Worm (Caenorhabditis elegans) whole organism, L1 larva: ENCODE data around the gene ZK829.3.

Source experiments
- C04F5.9 ChIP-seq: sonication (generic microtip); optimal IDR thresholded peaks from 2 replicates; lab custom pipeline; 2016; ENCODE audit warnings: missing genetic modification characterization, missing compliant biosample characterization
- C16A3.4 ChIP-seq: fragments of 150-350 bp; optimal IDR thresholded peaks from 2 replicates; lab custom pipeline; 2014; ENCODE audit warnings: missing biosample characterization, missing genetic modification characterization
- aha-1 ChIP-seq: fragments of 150-350 bp; optimal IDR thresholded peaks from 2 replicates; lab custom pipeline; 2014; ENCODE audit warnings: missing biosample characterization, missing genetic modification characterization
- alr-1 ChIP-seq: fragments of 200-800 bp; sonication (Bioruptor generic); optimal IDR thresholded peaks from 2 replicates; lab custom pipeline; 2018; ENCODE audit warnings: borderline replicate concordance, mild to moderate bottlenecking, missing genetic modification characterization, missing compliant biosample characterization
- ceh-82 ChIP-seq, 3 experiments: fragments of 150-350 bp in 1 of 3; sonication (generic microtip) in 2 of 3; optimal IDR thresholded peaks; 2 replicates each; lab custom pipeline; 2014 to 2017; ENCODE audit warnings: missing biosample characterization in 3 of 3, missing genetic modification characterization in 3 of 3
- ceh-90 ChIP-seq: sonication (generic microtip); optimal IDR thresholded peaks from 2 replicates; lab custom pipeline; 2016; ENCODE audit warnings: missing genetic modification characterization, missing compliant biosample characterization
- dpl-1 ChIP-seq, 3 experiments: fragments of 150-350 bp in 2 of 3; sonication (generic microtip) in 1 of 3; optimal IDR thresholded peaks; 2 replicates each; lab custom pipeline; 2014 to 2017; ENCODE audit warnings: missing biosample characterization in 3 of 3, missing genetic modification characterization in 3 of 3, missing genetic modification reagents in 3 of 3
- dsc-1 ChIP-seq: sonication (generic microtip); optimal IDR thresholded peaks from 2 replicates; lab custom pipeline; 2016; ENCODE audit warnings: mild to moderate bottlenecking, missing genetic modification characterization, missing compliant biosample characterization
- elt-2 ChIP-seq: sonication (generic microtip); optimal IDR thresholded peaks from 2 replicates; lab custom pipeline; 2016; ENCODE audit warnings: missing genetic modification characterization, mild to moderate bottlenecking, inconsistent platforms, missing compliant biosample characterization, missing genetic modification reagents
- fkh-4 ChIP-seq: sonication (generic microtip); optimal IDR thresholded peaks from 2 replicates; lab custom pipeline; 2016; ENCODE audit warnings: missing compliant biosample characterization, missing genetic modification characterization, borderline replicate concordance
- fkh-8 ChIP-seq: sonication (generic microtip); optimal IDR thresholded peaks from 2 replicates; lab custom pipeline; 2016; ENCODE audit warnings: mild to moderate bottlenecking, missing genetic modification characterization, missing compliant biosample characterization
- hlh-17 ChIP-seq: fragments of 200-800 bp; sonication (Bioruptor generic); optimal IDR thresholded peaks from 2 replicates; lab custom pipeline; 2018; ENCODE audit warnings: missing genetic modification characterization, mild to moderate bottlenecking, missing compliant biosample characterization, moderate library complexity, borderline replicate concordance
- hpl-2 ChIP-seq: fragments of 150-350 bp; optimal IDR thresholded peaks from 2 replicates; lab custom pipeline; 2014; ENCODE audit warnings: missing biosample characterization, missing genetic modification reagents, missing genetic modification characterization
- lin-35 ChIP-seq, 2 experiments: fragments of 150-350 bp; optimal IDR thresholded peaks; 2 replicates each; lab custom pipeline; 2014; ENCODE audit warnings: missing biosample characterization in 2 of 2, missing genetic modification characterization in 2 of 2, missing genetic modification reagents in 2 of 2
- lin-39 ChIP-seq: fragments of 150-350 bp; optimal IDR thresholded peaks from 2 replicates; lab custom pipeline; 2014; ENCODE audit warnings: missing biosample characterization, missing genetic modification reagents, missing genetic modification characterization
- mab-9 ChIP-seq: fragments of 200-800 bp; sonication (Bioruptor generic); IDR thresholded peaks from 2 replicates; pipeline ENCODE4 v1.3.6; 2022; ENCODE audit warnings: missing genetic modification reagents, missing genetic modification characterization, missing compliant biosample characterization
- mdl-1 ChIP-seq, 2 experiments: fragments of 150-350 bp; optimal IDR thresholded peaks; 2 replicates each; lab custom pipeline; 2014 to 2017; ENCODE audit warnings: missing biosample characterization in 2 of 2, missing genetic modification characterization in 2 of 2, inconsistent platforms in 1 of 2
- mef-2 ChIP-seq: fragments of 150-350 bp; optimal IDR thresholded peaks from 2 replicates; lab custom pipeline; 2014; ENCODE audit warnings: missing biosample characterization, missing genetic modification characterization
- mep-1 ChIP-seq: fragments of 150-350 bp; optimal IDR thresholded peaks from 2 replicates; lab custom pipeline; 2014; ENCODE audit warnings: missing biosample characterization, missing genetic modification characterization
- nhr-19 ChIP-seq: fragments of 200-800 bp; sonication (Bioruptor generic); conservative IDR thresholded peaks from 2 replicates; pipeline ENCODE4 v1.3.6; 2022; ENCODE audit warnings: missing genetic modification characterization, missing compliant biosample characterization
- nhr-20 ChIP-seq: sonication (generic microtip); optimal IDR thresholded peaks from 2 replicates; lab custom pipeline; 2016; ENCODE audit warnings: mild to moderate bottlenecking, missing genetic modification characterization, missing compliant biosample characterization
- nhr-28 ChIP-seq: fragments of 150-350 bp; optimal IDR thresholded peaks from 2 replicates; lab custom pipeline; 2014; ENCODE audit warnings: missing biosample characterization, missing genetic modification characterization
- nhr-47 ChIP-seq: sonication (generic microtip); optimal IDR thresholded peaks from 2 replicates; lab custom pipeline; 2016; ENCODE audit warnings: mild to moderate bottlenecking, missing genetic modification characterization, moderate library complexity, missing compliant biosample characterization
- nhr-71 ChIP-seq: sonication (generic microtip); optimal IDR thresholded peaks from 2 replicates; lab custom pipeline; 2016; ENCODE audit warnings: mild to moderate bottlenecking, missing genetic modification characterization, moderate library complexity, missing compliant biosample characterization
- nhr-76 ChIP-seq: sonication (generic microtip); optimal IDR thresholded peaks from 2 replicates; lab custom pipeline; 2017; ENCODE audit warnings: missing biosample characterization, missing genetic modification characterization
- nhr-85 ChIP-seq: sonication (generic microtip); peaks from one replicate; lab custom pipeline; 2016; ENCODE audit warnings: missing genetic modification characterization, inconsistent platforms, missing compliant biosample characterization
- pqm-1 ChIP-seq: sonication (generic microtip); optimal IDR thresholded peaks from 3 replicates; lab custom pipeline; 2017; ENCODE audit warnings: missing biosample characterization, missing genetic modification characterization
- snpc-4 ChIP-seq: fragments of 150-350 bp; optimal IDR thresholded peaks from 2 replicates; lab custom pipeline; 2014; ENCODE audit warnings: missing biosample characterization, missing genetic modification characterization
- sox-4 ChIP-seq: sonication (generic microtip); optimal IDR thresholded peaks from 2 replicates; lab custom pipeline; 2016; ENCODE audit warnings: missing genetic modification characterization, missing compliant biosample characterization
- swsn-7 ChIP-seq: sonication (generic microtip); optimal IDR thresholded peaks from 2 replicates; lab custom pipeline; 2016; ENCODE audit warnings: missing genetic modification characterization, missing compliant biosample characterization
- unc-130 ChIP-seq: fragments of 150-350 bp; optimal IDR thresholded peaks from 2 replicates; lab custom pipeline; 2017; ENCODE audit warnings: missing biosample characterization, missing genetic modification characterization, inconsistent platforms
- unc-30 ChIP-seq: sonication (generic microtip); optimal IDR thresholded peaks from 2 replicates; lab custom pipeline; 2017; ENCODE audit warnings: missing biosample characterization, missing genetic modification characterization
- unc-62 ChIP-seq: fragments of 150-350 bp; optimal IDR thresholded peaks from 2 replicates; lab custom pipeline; 2014; ENCODE audit warnings: missing biosample characterization, missing genetic modification reagents, missing genetic modification characterization
- vab-15 ChIP-seq: sonication (generic microtip); optimal IDR thresholded peaks from 2 replicates; lab custom pipeline; 2017; ENCODE audit warnings: missing genotype, mild to moderate bottlenecking, missing genetic modification characterization, missing compliant biosample characterization
- xbp-1 ChIP-seq: sonication (generic microtip); optimal IDR thresholded peaks from 2 replicates; lab custom pipeline; 2016; ENCODE audit warnings: missing genetic modification characterization, missing compliant biosample characterization
- zag-1 ChIP-seq: fragments of 150-350 bp; optimal IDR thresholded peaks from 2 replicates; lab custom pipeline; 2014; ENCODE audit warnings: missing biosample characterization, missing genetic modification characterization
- zip-4 ChIP-seq: fragments of 200-800 bp; sonication (Bioruptor generic); optimal IDR thresholded peaks from 2 replicates; lab custom pipeline; 2018; ENCODE audit warnings: mild to moderate bottlenecking, missing genetic modification characterization, moderate library complexity, missing compliant biosample characterization

The ZK829.3 gene

DNA sequence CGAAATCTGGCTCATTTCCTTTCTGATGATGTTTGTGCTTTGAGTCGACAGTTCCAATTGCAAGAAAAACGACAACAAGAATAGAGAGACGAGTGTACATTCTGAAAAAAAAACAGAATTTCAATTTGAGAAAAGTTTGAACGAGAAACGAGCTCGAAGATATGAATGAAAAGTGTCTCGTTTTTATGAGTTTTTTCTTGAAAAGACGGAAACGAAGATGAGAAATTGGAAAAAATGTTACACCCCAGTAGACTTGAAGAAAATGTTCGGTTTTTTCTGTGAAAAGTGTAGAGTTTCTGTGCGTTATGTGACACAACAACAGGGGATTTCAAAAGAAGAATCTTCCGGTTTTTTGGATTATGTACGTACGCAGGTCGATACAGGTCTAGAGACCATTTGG lies 22.4 kb downstream of the ZK829.3 start, which contains the start of gene srlf-31:
TSS of gene srlf-31 (minus strand) at position 101 of the 400 bp plus-strand sequence.
- no peak for TF ChIP-seq dpl-1 (GFP tag; optimal IDR thresholded peaks at IDR 0.05; lab: Kevin White, UChicago)
- TF ChIP-seq nhr-19 (GFP tag; lab: Robert Waterston, UW), result no peak

DNA sequence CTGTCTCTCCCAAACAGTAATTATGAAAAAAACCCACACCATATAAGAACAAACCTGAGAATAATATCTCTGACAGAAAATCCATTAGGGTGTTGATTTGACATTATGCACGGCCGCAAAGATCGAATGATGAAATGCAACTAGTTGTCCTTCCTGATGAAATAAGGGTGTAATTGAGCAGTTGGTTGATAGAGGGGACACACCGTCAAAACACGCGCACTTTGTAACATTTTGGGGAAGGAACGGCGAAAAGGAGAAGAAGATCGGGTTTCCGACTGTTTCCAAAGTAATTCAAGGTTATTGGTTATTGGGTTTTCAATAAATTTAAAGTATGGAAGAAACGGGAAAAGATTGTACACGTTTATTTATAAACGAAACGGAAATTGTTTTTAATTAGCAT lies 23.5 kb downstream of the ZK829.3 start, which contains the start of gene ZK822.1:
TSS of gene ZK822.1 (minus strand) at position 121 of the 400 bp plus-strand sequence.
- TF ChIP-seq mab-9 (GFP tag; lab: Robert Waterston, UW), result no peak
- TF ChIP-seq ceh-90 (tag; lab: Kevin White, UChicago), result no peak
- no peak for TF ChIP-seq alr-1
- TF ChIP-seq vab-15 (tag; lab: Kevin White, UChicago), result no peak
- no peak for TF ChIP-seq hlh-17 (GFP tag; lab: Kevin White, UChicago)
- no peak for TF ChIP-seq aha-1 (tag; lab: Kevin White, UChicago)
- no peak for TF ChIP-seq fkh-8
- no peak for TF ChIP-seq dsc-1
- no peak for TF ChIP-seq nhr-28 (tag; lab: Kevin White, UChicago)
- TF ChIP-seq fkh-4 (tag; lab: Kevin White, UChicago), result no peak
- TF ChIP-seq nhr-76 (tag; lab: Kevin White, UChicago), result no peak
- TF ChIP-seq lin-35 (GFP tag; optimal IDR thresholded peaks at IDR 0.05; lab: Kevin White, UChicago), result no peak

DNA sequence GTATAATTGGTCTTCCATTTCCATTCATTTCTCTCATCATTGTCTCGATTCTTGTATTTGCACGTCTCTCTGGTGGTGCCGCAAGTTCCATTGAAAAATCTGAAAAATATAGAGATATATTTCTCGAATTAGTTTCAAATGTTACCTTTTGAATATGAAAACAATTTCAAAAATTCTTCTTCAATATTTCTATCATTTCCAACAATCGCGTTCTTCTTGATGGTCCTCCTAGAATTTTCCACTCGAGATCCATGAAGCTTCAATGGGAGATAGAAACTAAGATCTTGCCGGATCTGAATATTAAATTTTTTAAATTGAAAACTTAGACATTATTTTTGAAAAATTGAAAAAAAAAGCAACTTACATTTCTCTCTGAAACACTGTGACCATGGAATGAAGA lies 26.5 kb downstream of the ZK829.3 start:
- no peak for TF ChIP-seq mdl-1 (tag; optimal IDR thresholded peaks at IDR 0.05; lab: Kevin White, UChicago)
- TF ChIP-seq pqm-1 (tag; lab: Kevin White, UChicago), result no peak
- no peak for TF ChIP-seq mep-1 (tag; lab: Kevin White, UChicago)
- TF ChIP-seq xbp-1 (tag; lab: Kevin White, UChicago), result no peak
- TF ChIP-seq unc-30 (tag; lab: Kevin White, UChicago), result no peak
- no peak for TF ChIP-seq C04F5.9 (tag; lab: Kevin White, UChicago)
- no peak for TF ChIP-seq hpl-2 (GFP tag; lab: Kevin White, UChicago)
- TF ChIP-seq ceh-90 (tag; lab: Kevin White, UChicago), result no peak
- TF ChIP-seq dsc-1, result no peak
- TF ChIP-seq unc-62 (GFP tag; lab: Kevin White, UChicago), result no peak
- TF ChIP-seq lin-39 (tag; lab: Kevin White, UChicago), result no peak
- no peak for TF ChIP-seq mef-2 (tag; lab: Kevin White, UChicago)
- TF ChIP-seq nhr-28 (tag; lab: Kevin White, UChicago), result no peak
- TF ChIP-seq sox-4 (tag; lab: Kevin White, UChicago), result no peak
- no peak for TF ChIP-seq zag-1 (tag; lab: Kevin White, UChicago)
- no peak for TF ChIP-seq swsn-7 (tag; lab: Kevin White, UChicago)

DNA sequence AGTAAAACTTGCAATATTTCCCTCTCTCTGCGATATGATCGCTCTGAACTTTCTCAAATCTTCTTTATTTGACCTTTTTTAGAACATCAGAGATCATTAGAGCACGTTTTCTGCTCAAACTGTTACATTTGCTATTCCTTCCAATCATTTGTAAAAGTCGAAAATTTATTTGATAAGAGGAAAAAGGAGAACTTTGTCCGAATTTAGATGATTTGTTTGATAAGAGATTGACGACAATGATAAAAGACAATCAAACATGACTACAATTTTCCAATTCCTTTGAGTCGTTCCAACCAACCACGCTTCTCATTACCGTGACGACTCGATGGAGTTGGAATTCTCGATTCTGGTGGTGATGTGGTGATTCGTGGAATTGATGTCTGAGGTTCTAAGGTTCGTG lies 27.6 kb downstream of the ZK829.3 start:
- TF ChIP-seq elt-2 (tag; lab: Kevin White, UChicago) (peak; percentile 51), nhr-28 (tag; lab: Kevin White, UChicago) (no peak), nhr-71 (tag; lab: Kevin White, UChicago) (no peak)
- TF ChIP-seq, all 84 proteins: peak for 1

DNA sequence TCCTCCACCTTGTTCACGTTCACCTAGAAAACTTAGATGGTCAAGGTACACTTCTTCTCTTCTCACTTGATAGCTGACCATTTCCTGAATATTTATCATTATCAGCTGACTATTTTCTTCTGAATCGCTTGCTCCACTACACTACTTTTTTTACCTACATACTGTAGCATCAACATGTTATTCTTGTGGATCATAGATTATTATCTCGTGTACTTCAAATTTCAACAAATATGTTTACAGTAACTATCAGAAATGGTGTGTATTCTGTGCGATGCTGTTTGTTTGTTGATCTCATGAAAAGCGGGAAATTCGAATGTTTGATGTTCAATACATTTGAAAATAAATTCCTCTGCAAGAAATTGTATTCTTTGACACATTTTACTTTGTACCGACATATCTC lies 28.6 kb downstream of the ZK829.3 start, which contains the start of gene ZK822.10:
TSS of gene ZK822.10 (plus strand) at position 231 of the 400 bp plus-strand sequence.
- no peak for TF ChIP-seq dpl-1 (GFP tag; optimal IDR thresholded peaks at IDR 0.05; lab: Kevin White, UChicago)
- no peak for TF ChIP-seq unc-130
- no peak for TF ChIP-seq mdl-1 (tag; optimal IDR thresholded peaks at IDR 0.05; lab: Kevin White, UChicago)
- no peak for TF ChIP-seq nhr-47 (tag; lab: Kevin White, UChicago)
- TF ChIP-seq nhr-85 (tag; lab: Kevin White, UChicago), result peak; percentile 55
- TF ChIP-seq nhr-20 (tag; lab: Kevin White, UChicago), result peak; percentile 35
- TF ChIP-seq C16A3.4 (tag; lab: Kevin White, UChicago), result peak; percentile 9
- no peak for TF ChIP-seq sox-4 (tag; lab: Kevin White, UChicago)
- no peak for TF ChIP-seq snpc-4 (tag; lab: Kevin White, UChicago)
- TF ChIP-seq nhr-71 (tag; lab: Kevin White, UChicago), result peak; percentile 28
- TF ChIP-seq elt-2 (tag; lab: Kevin White, UChicago), result peak; percentile 61
- no peak for TF ChIP-seq ceh-82 (tag; optimal IDR thresholded peaks at IDR 0.05; lab: Kevin White, UChicago)
- TF ChIP-seq mep-1 (tag; lab: Kevin White, UChicago), result no peak
- no peak for TF ChIP-seq zip-4
